Fruit fly (Drosophila melanogaster) whole organism, embryonic: ENCODE measurements around the gene mRRF2.

Experiments used
- Abd-B ChIP-seq: fragments of 200-800 bp; sonication (Bioruptor generic); optimal IDR thresholded peaks from 2 replicates; lab custom pipeline; 2018; ENCODE audit warnings: missing biosample characterization, mild to moderate bottlenecking, missing genetic modification characterization, moderate library complexity
- B-H2 ChIP-seq: fragments of 200-800 bp; sonication (Bioruptor generic); optimal IDR thresholded peaks from 2 replicates; lab custom pipeline; 2018; ENCODE audit warnings: missing biosample characterization, mild to moderate bottlenecking, missing genetic modification characterization
- CG10267 ChIP-seq: fragments of 200-800 bp; sonication (Bioruptor generic); optimal IDR thresholded peaks from 2 replicates; lab custom pipeline; 2018; ENCODE audit warnings: missing biosample characterization, mild to moderate bottlenecking, missing genetic modification characterization, moderate library complexity
- CG11695 ChIP-seq: fragments of 200-800 bp; sonication (Bioruptor generic); IDR thresholded peaks from 3 replicates; pipeline ENCODE4 v1.3.6; 2022; ENCODE audit warnings: missing biosample characterization, missing genetic modification characterization
- CG13624 ChIP-seq: fragments of 200-800 bp; sonication (Bioruptor generic); optimal IDR thresholded peaks from 2 replicates; lab custom pipeline; 2016; ENCODE audit warnings: missing biosample characterization, missing genetic modification characterization
- CG14050 ChIP-seq: fragments of 200-800 bp; sonication (Bioruptor generic); IDR thresholded peaks from 3 replicates; pipeline ENCODE4 v1.3.6; 2022; ENCODE audit warnings: missing biosample characterization, missing genetic modification characterization
- CG1603 ChIP-seq: fragments of 200-800 bp; sonication (Bioruptor generic); optimal IDR thresholded peaks from 2 replicates; lab custom pipeline; 2019; ENCODE audit warnings: missing biosample characterization, mild to moderate bottlenecking, missing genetic modification characterization, moderate library complexity
- CG17186 ChIP-seq: fragments of 200-800 bp; sonication (Bioruptor generic); optimal IDR thresholded peaks from 3 replicates; lab custom pipeline; 2017; ENCODE audit warnings: missing biosample characterization, missing genetic modification reagents, missing genetic modification characterization
- CG17829 ChIP-seq: fragments of 200-800 bp; optimal IDR thresholded peaks from 2 replicates; lab custom pipeline; 2019; ENCODE audit warnings: missing biosample characterization, mild to moderate bottlenecking, missing genetic modification characterization, moderate library complexity
- CG18476 ChIP-seq: fragments of 200-800 bp; sonication (Bioruptor generic); optimal IDR thresholded peaks from 2 replicates; lab custom pipeline; 2016; ENCODE audit warnings: missing biosample characterization, mild to moderate bottlenecking, missing genetic modification characterization
- CG2129 ChIP-seq: fragments of 200-800 bp; sonication (Bioruptor generic); IDR thresholded peaks from 2 replicates; pipeline ENCODE4 v1.3.6; 2022; ENCODE audit warnings: missing biosample characterization, missing genetic modification characterization; ENCODE audit not compliant: partially characterized antibody
- CG2712 ChIP-seq: fragments of 200-800 bp; optimal IDR thresholded peaks from 3 replicates; lab custom pipeline; 2019; ENCODE audit warnings: missing biosample characterization, mild to moderate bottlenecking, missing genetic modification characterization, moderate library complexity
- CG3163 ChIP-seq: fragments of 200-800 bp; sonication (Bioruptor generic); optimal IDR thresholded peaks from 3 replicates; lab custom pipeline; 2016; ENCODE audit warnings: missing biosample characterization, missing genetic modification characterization
- CG33213 ChIP-seq: fragments of 200-800 bp; sonication (Bioruptor generic); optimal IDR thresholded peaks from 3 replicates; lab custom pipeline; 2016; ENCODE audit warnings: missing biosample characterization, missing genetic modification characterization
- CG34224 ChIP-seq: fragments of 200-800 bp; sonication (Bioruptor generic); IDR thresholded peaks from 3 replicates; pipeline ENCODE4 v1.3.6; 2022; ENCODE audit warnings: missing biosample characterization, missing genetic modification characterization; ENCODE audit not compliant: partially characterized antibody
- CG3847 ChIP-seq: fragments of 200-800 bp; sonication (Bioruptor generic); IDR thresholded peaks from 2 replicates; pipeline ENCODE4 v1.3.6; 2022; ENCODE audit warnings: missing biosample characterization, missing genetic modification characterization
- CG6175 ChIP-seq: fragments of 200-800 bp; sonication (Bioruptor generic); IDR thresholded peaks from 3 replicates; pipeline ENCODE4 v1.3.6; 2022; ENCODE audit warnings: missing biosample characterization, missing genetic modification characterization
- CG6683 ChIP-seq: fragments of 200-800 bp; sonication (Bioruptor generic); optimal IDR thresholded peaks from 2 replicates; lab custom pipeline; 2017; ENCODE audit warnings: missing biosample characterization, mild to moderate bottlenecking, missing genetic modification characterization, missing genetic modification reagents
- CG9797 ChIP-seq: fragments of 200-800 bp; sonication (Bioruptor generic); optimal IDR thresholded peaks from 3 replicates; lab custom pipeline; 2018; ENCODE audit warnings: missing biosample characterization, mild to moderate bottlenecking, missing genetic modification characterization
- Dip2 ChIP-seq: fragments of 200-800 bp; sonication (Bioruptor generic); IDR thresholded peaks from 2 replicates; pipeline ENCODE4 v1.3.6; 2022; ENCODE audit warnings: missing biosample characterization, missing genetic modification characterization
- Dp ChIP-seq: fragments of 200-800 bp; sonication (Bioruptor generic); optimal IDR thresholded peaks from 2 replicates; lab custom pipeline; 2018; ENCODE audit warnings: missing biosample characterization, mild to moderate bottlenecking, missing genetic modification characterization, moderate library complexity
- Ets65A ChIP-seq: fragments of 200-800 bp; sonication (Bioruptor generic); peaks from one replicate; lab custom pipeline; 2016; ENCODE audit warnings: missing biosample characterization, missing genetic modification characterization
- HmgD ChIP-seq: fragments of 200-800 bp; sonication (Bioruptor generic); optimal IDR thresholded peaks from 3 replicates; lab custom pipeline; 2016; ENCODE audit warnings: missing biosample characterization, missing genetic modification characterization
- MESR4 ChIP-seq: fragments of 200-800 bp; sonication (Bioruptor generic); optimal IDR thresholded peaks from 2 replicates; lab custom pipeline; 2018; ENCODE audit warnings: missing biosample characterization, mild to moderate bottlenecking, missing genetic modification characterization, moderate library complexity
- Med ChIP-seq: fragments of 200-800 bp; sonication (Bioruptor generic); peaks from one replicate; lab custom pipeline; 2016; ENCODE audit warnings: missing biosample characterization, missing genetic modification characterization, mild to moderate bottlenecking, inconsistent platforms, moderate library complexity
- NFAT ChIP-seq: fragments of 200-800 bp; sonication (Bioruptor generic); IDR thresholded peaks from 2 replicates; pipeline ENCODE4 v1.3.6; 2022; ENCODE audit warnings: missing biosample characterization, missing genetic modification characterization
- Neu2 ChIP-seq: fragments of 200-800 bp; sonication (Bioruptor generic); optimal IDR thresholded peaks from 3 replicates; lab custom pipeline; 2016; ENCODE audit warnings: missing biosample characterization, missing genetic modification characterization, borderline replicate concordance
- Scr ChIP-seq: fragments of 200-800 bp; sonication (Bioruptor generic); IDR thresholded peaks from 2 replicates; pipeline ENCODE4 v1.3.6; 2022; ENCODE audit warnings: missing biosample characterization, missing genetic modification characterization; ENCODE audit not compliant: partially characterized antibody
- Sin3A ChIP-seq: fragments of >200 bp; optimal IDR thresholded peaks from 2 replicates; lab custom pipeline; 2018
- Sry-δ ChIP-seq: fragments of 200-800 bp; sonication (Bioruptor generic); optimal IDR thresholded peaks from 2 replicates; lab custom pipeline; 2016; ENCODE audit warnings: missing biosample characterization, missing genetic modification characterization
- bbx ChIP-seq: fragments of 200-800 bp; sonication (Bioruptor generic); IDR thresholded peaks from 2 replicates; pipeline ENCODE4 v1.3.6; 2022; ENCODE audit warnings: missing biosample characterization, missing genetic modification characterization; ENCODE audit not compliant: partially characterized antibody
- bcd ChIP-seq: fragments of 200-800 bp; sonication (Bioruptor generic); optimal IDR thresholded peaks from 2 replicates; lab custom pipeline; 2017; ENCODE audit warnings: missing biosample characterization, mild to moderate bottlenecking, missing genetic modification characterization
- crp ChIP-seq, 2 experiments: fragments of 200-800 bp; sonication (Bioruptor generic); optimal IDR thresholded peaks; 2 replicates in 1 of 2; 3 replicates in 1 of 2; lab custom pipeline; 2017; ENCODE audit warnings: missing biosample characterization in 2 of 2, missing genetic modification characterization in 2 of 2, mild to moderate bottlenecking in 1 of 2, moderate library complexity in 1 of 2
- dm ChIP-seq: fragments of 200-800 bp; sonication (Bioruptor generic); optimal IDR thresholded peaks from 3 replicates; lab custom pipeline; 2016; ENCODE audit warnings: missing biosample characterization, missing genetic modification characterization
- dpn ChIP-seq, 2 experiments: fragments of 200-800 bp; sonication (Bioruptor generic); optimal IDR thresholded peaks; 3 replicates each; lab custom pipeline; 2016; ENCODE audit warnings: missing biosample characterization in 2 of 2, missing genetic modification characterization in 2 of 2
- gfzf ChIP-seq: fragments of 200-800 bp; sonication (Bioruptor generic); optimal IDR thresholded peaks from 2 replicates; lab custom pipeline; 2016; ENCODE audit warnings: missing biosample characterization, mild to moderate bottlenecking, missing genetic modification characterization, moderate library complexity
- grn ChIP-seq: fragments of 200-800 bp; sonication (Bioruptor generic); optimal IDR thresholded peaks from 3 replicates; lab custom pipeline; 2017; ENCODE audit warnings: missing biosample characterization, missing genetic modification characterization
- hb ChIP-seq: fragments of 200-800 bp; sonication (Bioruptor generic); IDR thresholded peaks from 3 replicates; pipeline ENCODE4 v1.3.6; 2022; ENCODE audit warnings: missing biosample characterization, missing genetic modification characterization; ENCODE audit not compliant: partially characterized antibody
- hbn ChIP-seq: fragments of 200-800 bp; sonication (Bioruptor generic); IDR thresholded peaks from 2 replicates; pipeline ENCODE4 v1.3.6; 2022; ENCODE audit warnings: missing biosample characterization, missing genetic modification characterization; ENCODE audit not compliant: partially characterized antibody
- jumu ChIP-seq: fragments of 200-800 bp; sonication (Bioruptor generic); optimal IDR thresholded peaks from 3 replicates; lab custom pipeline; 2016; ENCODE audit warnings: missing biosample characterization, missing genetic modification characterization
- lov ChIP-seq, 2 experiments: fragments of 200-800 bp in 1 of 2; fragments of >200 bp in 1 of 2; sonication (Bioruptor generic) in 1 of 2; IDR thresholded peaks in 1 of 2; optimal IDR thresholded peaks in 1 of 2; 2 replicates in 1 of 2; 3 replicates in 1 of 2; pipeline versions ENCODE4 v1.3.6 to Lab custom; 2017 to 2022; ENCODE audit warnings: missing biosample characterization in 1 of 2, missing genetic modification characterization in 1 of 2
- luna ChIP-seq: fragments of 200-800 bp; sonication (Bioruptor generic); optimal IDR thresholded peaks from 2 replicates; lab custom pipeline; 2016; ENCODE audit warnings: missing biosample characterization, missing genetic modification characterization
- pita ChIP-seq: fragments of 200-800 bp; sonication (Bioruptor generic); optimal IDR thresholded peaks from 2 replicates; lab custom pipeline; 2017; ENCODE audit warnings: missing biosample characterization, mild to moderate bottlenecking, missing genetic modification characterization
- pzg ChIP-seq: fragments of 200-800 bp; sonication (Bioruptor generic); optimal IDR thresholded peaks from 3 replicates; lab custom pipeline; 2018; ENCODE audit warnings: missing biosample characterization, mild to moderate bottlenecking, missing genetic modification characterization, moderate library complexity
- row ChIP-seq: fragments of 200-800 bp; sonication (Bioruptor generic); IDR thresholded peaks from 3 replicates; pipeline ENCODE4 v1.3.6; 2022; ENCODE audit warnings: missing biosample characterization, missing genetic modification characterization
- sens ChIP-seq: fragments of 200-800 bp; sonication (Bioruptor generic); peaks from one replicate; lab custom pipeline; 2016; ENCODE audit warnings: missing biosample characterization, missing genetic modification characterization
- tna ChIP-seq: fragments of 200-800 bp; sonication (Bioruptor generic); IDR thresholded peaks from 2 replicates; pipeline ENCODE4 v1.3.6; 2022; ENCODE audit warnings: missing biosample characterization, missing genetic modification characterization; ENCODE audit not compliant: partially characterized antibody
- ttk ChIP-seq: fragments of 200-800 bp; sonication (Bioruptor generic); IDR thresholded peaks from 2 replicates; pipeline ENCODE4 v2.1.2; 2022; ENCODE audit warnings: missing biosample characterization, missing genetic modification characterization
- vnd ChIP-seq: fragments of 200-800 bp; sonication (Bioruptor generic); IDR thresholded peaks from 3 replicates; pipeline ENCODE4 v1.3.6; 2022; ENCODE audit warnings: missing biosample characterization, missing genetic modification characterization; ENCODE audit not compliant: partially characterized antibody
- zen ChIP-seq: fragments of 200-800 bp; sonication (Bioruptor generic); optimal IDR thresholded peaks from 3 replicates; lab custom pipeline; 2018; ENCODE audit warnings: missing biosample characterization, mild to moderate bottlenecking, missing genetic modification characterization, moderate library complexity

mRRF2 gene

DNA sequence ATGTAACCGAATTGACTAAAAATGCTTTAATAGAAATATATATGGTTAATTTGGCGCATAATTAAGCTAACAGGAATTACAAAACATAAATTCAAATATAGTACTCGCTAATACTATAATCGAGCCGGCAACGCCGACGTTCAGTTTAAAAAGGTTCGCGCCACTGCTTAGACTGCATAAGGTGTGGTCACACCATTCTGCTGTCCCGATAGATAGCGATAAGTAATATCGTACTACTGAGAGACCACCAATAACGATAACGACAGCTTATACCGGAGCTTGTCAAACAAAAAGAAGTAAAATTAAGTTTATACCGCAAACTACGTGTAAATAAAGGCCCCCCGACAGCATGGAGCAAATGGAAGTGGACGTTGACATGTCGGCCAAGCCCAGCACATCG is 32.9 kb upstream of the mRRF2 start, which contains the start of gene CSN6 (continued):
- TF ChIP-seq jumu (GFP tag; lab: Kevin White, UChicago) (peak; percentile 16), MESR4 (peak; percentile 56), Med (GFP tag; lab: Kevin White, UChicago) (peak; percentile 90), dm (GFP tag; lab: Kevin White, UChicago) (peak; percentile 8), CG9797 (GFP tag; lab: Kevin White, UChicago) (peak; percentile 93), Ets65A (peak; percentile 91), CG6683 (GFP tag; lab: Kevin White, UChicago) (no peak), ttk (GFP tag; lab: Robert Waterston, UW) (no peak), CG34224 (GFP tag; lab: Robert Waterston, UW) (peak; percentile 85), bcd (peak; percentile 35), CG13624 (GFP tag; lab: Kevin White, UChicago) (peak; percentile 44), CG6175 (GFP tag; lab: Robert Waterston, UW) (no peak), CG3847 (peak; percentile 49), NFAT (GFP tag; lab: Robert Waterston, UW) (no peak), bbx (GFP tag; lab: Robert Waterston, UW) (peak; percentile 84), Sin3A (lab: Kevin White, UChicago) (peak; percentile 37), HmgD (peak; percentile 68), CG2712 (tag; lab: Kevin White, UChicago) (peak; percentile 58), Sry-δ (GFP tag; lab: Kevin White, UChicago) (peak; percentile 91), Abd-B (GFP tag; lab: Kevin White, UChicago) (peak; percentile 41), CG10267 (peak; percentile 61), hb (peak; percentile 88), gfzf (GFP tag; lab: Kevin White, UChicago) (peak; percentile 72), CG33213 (peak; percentile 60), lov (optimal IDR thresholded peaks at IDR 0.05; lab: Kevin White, UChicago) (no peak), lov (GFP tag; IDR thresholded peaks at IDR 0.05; lab: Robert Waterston, UW) (no peak), CG11695 (GFP tag; lab: Robert Waterston, UW) (no peak), tna (GFP tag; lab: Robert Waterston, UW) (peak; percentile 94), grn (peak; percentile 6), CG17186 (GFP tag; lab: Kevin White, UChicago) (peak; percentile 27), Dp (GFP tag; lab: Kevin White, UChicago) (peak; percentile 87), zen (tag; lab: Kevin White, UChicago) (peak; percentile 27), luna (no peak), dpn (GFP tag; optimal IDR thresholded peaks at IDR 0.05; lab: Kevin White, UChicago) (peak in 1 of 2 experiments; percentile 22), crp (GFP tag; optimal IDR thresholded peaks at IDR 0.05; lab: Kevin White, UChicago) (peak in 1 of 2 experiments; percentile 57), vnd (peak; percentile 81), CG18476 (GFP tag; lab: Kevin White, UChicago) (peak; percentile 9), CG14050 (GFP tag; lab: Robert Waterston, UW) (no peak), sens (GFP tag; lab: Kevin White, UChicago) (peak; percentile 44), CG3163 (GFP tag; lab: Kevin White, UChicago) (no peak), row (GFP tag; lab: Robert Waterston, UW) (peak; percentile 18; the same call in 1 of the 3 replicates), pita (GFP tag; lab: Kevin White, UChicago) (no peak), Scr (GFP tag; lab: Robert Waterston, UW) (peak; percentile 82), hbn (GFP tag; lab: Robert Waterston, UW) (peak; percentile 69), Dip2 (GFP tag; lab: Robert Waterston, UW) (no peak), CG17829 (tag; lab: Kevin White, UChicago) (peak; percentile 46), pzg (GFP tag; lab: Kevin White, UChicago) (peak; percentile 99), CG2129 (GFP tag; lab: Robert Waterston, UW) (peak; percentile 58), CG1603 (tag; lab: Kevin White, UChicago) (peak; percentile 71), Neu2 (GFP tag; lab: Kevin White, UChicago) (no peak), B-H2 (no peak)
